Worm (Caenorhabditis elegans) whole organism, dauer: ENCODE results near the gene mrp-8.

Source experiments
- unc-62 ChIP-seq: sonication (generic microtip); optimal IDR thresholded peaks from 2 replicates; lab custom pipeline; 2017; ENCODE audit warnings: missing biosample characterization, missing genetic modification reagents, missing genetic modification characterization

Gene mrp-8

ce11 chrIII:12292465-12292864, 10.5 kb downstream of the mrp-8 start:
- no peak for TF ChIP-seq unc-62

DNA sequence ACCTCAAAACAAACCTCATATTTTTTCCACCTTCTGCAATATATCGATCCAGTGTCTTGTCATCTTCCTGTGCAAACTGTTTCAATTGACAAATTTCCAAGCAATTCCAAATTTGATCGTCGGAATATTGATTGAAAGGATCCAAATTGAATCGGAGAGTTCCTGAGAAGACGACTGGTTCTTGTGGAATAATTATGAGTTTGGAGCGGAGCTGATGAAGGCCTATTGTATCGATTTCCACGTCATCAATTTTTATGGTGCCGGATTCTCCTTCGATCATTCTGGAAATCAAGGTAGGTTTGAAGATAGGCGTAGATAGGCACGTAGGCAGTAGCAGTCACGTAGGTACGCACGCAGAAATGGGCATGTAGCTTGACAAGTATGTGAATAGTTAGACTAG, 18.8 kb downstream of the mrp-8 start:
- TF ChIP-seq unc-62 = no peak

DNA sequence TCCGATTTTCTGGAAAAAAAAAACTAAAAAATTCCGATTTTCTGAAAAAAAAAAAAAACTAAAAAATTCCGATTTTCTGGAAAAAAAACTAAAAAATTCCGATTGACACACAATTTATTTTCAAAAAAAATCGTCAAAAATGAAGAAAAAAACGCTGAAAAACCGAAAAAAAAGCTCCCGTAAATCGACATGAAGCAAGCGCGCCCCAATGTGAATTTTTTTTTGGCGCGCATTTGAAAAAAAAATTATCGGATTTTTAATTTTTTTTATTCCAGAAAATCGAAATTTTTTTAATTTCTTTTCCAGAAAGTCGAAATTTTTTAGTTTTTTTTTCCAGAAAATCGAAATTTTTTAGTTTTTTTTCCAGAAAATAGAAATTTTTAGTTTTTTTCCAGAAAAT, 24.2 kb downstream of the mrp-8 start:
- TF ChIP-seq unc-62 = no peak

- no peak for TF ChIP-seq unc-62
These were observed 29.3 kb downstream of the mrp-8 start, which contains the start of the genes Y75B8A.24 and Y75B8A.25 for ce11 chrIII:12273598-12274090. Gene Y75B8A.24, minus strand, starts transcription at chrIII:12273752. Gene Y75B8A.25, plus strand, starts transcription at chrIII:12274040.

- no peak for TF ChIP-seq unc-62
These were observed 32.6 kb downstream of the mrp-8 start for ce11 chrIII:12270391-12270790.

DNA sequence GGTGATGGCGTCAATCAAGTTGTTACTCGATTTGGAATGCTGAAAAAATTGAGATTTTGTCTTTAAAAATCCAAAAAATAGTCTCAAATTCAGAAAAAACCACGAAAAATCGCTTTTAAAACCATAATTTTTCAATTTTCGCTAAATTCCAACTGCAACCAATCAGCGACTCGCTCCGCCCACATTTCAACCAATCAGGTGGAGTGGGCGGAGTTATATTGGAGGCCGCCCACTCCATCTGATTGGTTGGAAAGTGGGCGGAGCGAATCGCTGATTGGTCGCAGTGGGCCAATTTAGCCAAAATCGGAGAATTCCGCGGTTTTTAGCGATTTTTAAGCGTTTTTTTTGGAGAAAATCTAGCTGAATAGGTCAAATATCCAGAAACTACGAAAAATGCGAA, 33.2 kb downstream of the mrp-8 start:
- no peak for TF ChIP-seq unc-62

DNA sequence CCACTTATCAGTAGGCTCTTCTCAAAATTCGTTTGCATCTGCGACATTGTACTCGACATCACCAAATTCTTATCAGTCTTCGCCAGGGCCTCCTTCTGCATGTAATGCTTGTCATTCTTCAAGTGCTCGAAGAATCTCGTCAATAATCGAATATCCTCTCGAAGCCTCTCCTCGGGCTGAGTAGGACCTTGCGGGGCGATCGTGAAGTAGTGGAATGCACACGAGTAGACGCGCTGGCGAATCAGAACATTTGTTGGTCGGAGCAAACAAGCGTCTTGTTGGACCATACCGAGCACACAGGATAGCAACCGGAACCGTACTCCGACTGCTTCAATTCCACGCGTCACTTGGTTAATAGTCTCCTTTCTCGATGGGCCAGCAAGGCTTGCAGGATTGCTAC, 42.6 kb downstream of the mrp-8 start:
- TF ChIP-seq unc-62 = no peak

- no peak for TF ChIP-seq unc-62
These were observed 43.2 kb downstream of the mrp-8 start for ce11 chrIII:12259793-12260192.

ce11 chrIII:12253342-12253741, 49.6 kb downstream of the mrp-8 start:
- no peak for TF ChIP-seq unc-62

ce11 chrIII:12251178-12251577, 51.8 kb downstream of the mrp-8 start:
- no peak for TF ChIP-seq unc-62

DNA sequence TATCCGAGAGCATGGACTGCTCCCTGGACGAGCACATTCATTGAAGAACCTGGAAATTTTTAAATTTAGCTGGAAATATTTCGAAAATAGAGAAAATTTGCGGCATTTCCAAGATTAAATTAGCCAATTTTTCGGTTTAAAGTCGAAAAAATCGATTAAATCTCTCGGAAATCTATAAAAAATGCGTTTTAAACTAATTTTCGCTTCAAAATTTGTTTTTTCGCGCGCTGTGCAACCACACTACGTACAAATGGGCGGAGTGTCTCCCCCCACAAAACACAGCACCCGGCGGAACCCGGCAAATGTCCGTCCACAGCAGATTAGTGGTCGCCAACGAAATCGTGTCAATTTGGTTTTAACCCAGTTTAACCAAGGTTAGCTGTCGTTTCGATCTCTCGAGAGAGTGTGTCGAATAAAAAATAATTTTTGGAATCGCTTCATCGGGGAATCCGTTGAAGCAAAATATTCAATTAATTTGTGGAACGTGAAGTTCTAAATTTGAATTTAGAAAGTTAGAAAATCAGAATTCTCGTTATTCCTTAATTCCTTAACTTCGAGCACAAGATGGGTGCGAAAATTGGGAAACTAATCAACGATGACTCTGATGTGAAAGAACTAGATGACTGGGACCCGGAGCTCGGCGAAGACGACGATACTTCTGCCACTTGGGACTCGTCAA, 52.7 kb downstream of the mrp-8 start, which contains the start of the genes tim-1 and Y75B8A.23:
Gene tim-1, minus strand, starts transcription at position 51 of the 679 bp plus-strand sequence.
Gene Y75B8A.23, plus strand, starts transcription at position 547 of the 679 bp plus-strand sequence.
- TF ChIP-seq unc-62 = no peak

- TF ChIP-seq unc-62 = no peak
These were observed 55.7 kb downstream of the mrp-8 start for ce11 chrIII:12247329-12247728.

DNA sequence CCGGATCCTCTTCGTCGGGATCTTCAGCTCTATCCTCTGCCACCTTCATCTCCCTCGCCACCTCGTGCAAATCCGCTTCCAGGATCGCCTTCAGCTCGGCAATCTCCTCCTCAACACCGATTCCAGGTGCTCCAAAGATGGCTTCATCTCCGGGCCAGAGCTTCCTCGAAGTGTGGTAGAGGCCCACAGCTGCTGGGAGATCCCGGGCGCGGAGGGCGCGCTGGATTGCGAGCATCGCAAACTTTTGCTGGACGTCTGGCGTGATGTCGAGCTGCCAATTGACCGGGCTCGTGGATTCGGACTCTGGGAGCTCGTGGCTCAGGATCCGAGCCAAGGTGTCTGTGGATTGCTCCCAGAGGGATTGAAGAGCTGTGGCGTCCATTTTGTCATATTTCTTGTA, 57.4 kb downstream of the mrp-8 start:
- no peak for TF ChIP-seq unc-62

- no peak for TF ChIP-seq unc-62
These were observed 67.1 kb downstream of the mrp-8 start, which contains the start of the genes grl-15 and fbxa-89 for ce11 chrIII:12235914-12236313. Gene grl-15, minus strand, starts transcription at chrIII:12236014. Gene fbxa-89, plus strand, starts transcription at chrIII:12236184.

DNA sequence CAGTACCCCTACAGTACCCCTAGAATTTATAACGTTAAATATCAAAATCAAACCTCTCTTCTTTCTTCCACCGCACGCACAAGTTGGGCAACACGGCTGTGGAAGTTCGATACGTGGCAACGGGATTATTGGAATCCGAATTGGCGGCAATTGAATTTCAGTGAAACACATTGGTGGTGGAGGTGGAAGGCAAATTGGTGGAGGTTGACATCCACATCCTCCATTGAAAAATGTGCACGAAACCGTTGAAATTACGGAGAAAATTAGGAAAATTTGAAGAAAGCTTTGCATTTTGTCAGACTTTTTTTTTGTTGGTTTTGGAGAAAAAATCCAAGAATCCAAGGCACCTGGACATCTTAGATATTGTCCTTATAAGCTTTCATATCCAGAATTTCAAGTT, 67.6 kb downstream of the mrp-8 start:
- no peak for TF ChIP-seq unc-62

- TF ChIP-seq unc-62 = no peak
These were observed 69.5 kb downstream of the mrp-8 start for ce11 chrIII:12233493-12233892.
